Worm (Caenorhabditis elegans): ENCODE data around the gene galt-1.

ce11 chrV:5973713-5974112 lies 43.0 kb downstream of the galt-1 start:
- no peak for TF ChIP-seq ztf-11 (tag; optimal IDR thresholded peaks at IDR 0.05)
- TF ChIP-seq mdl-1 (tag; optimal IDR thresholded peaks at IDR 0.05), result no peak
- TF ChIP-seq snpc-4 (tag; optimal IDR thresholded peaks at IDR 0.05), result no peak
- TF ChIP-seq nhr-25 (tag; optimal IDR thresholded peaks at IDR 0.05), result no peak
- no peak for TF ChIP-seq ceh-28 (tag; optimal IDR thresholded peaks at IDR 0.05)
- TF ChIP-seq fos-1 (tag; optimal IDR thresholded peaks at IDR 0.05), result no peak
- no peak for TF ChIP-seq ztf-4 (tag; optimal IDR thresholded peaks at IDR 0.05)
- no peak for TF ChIP-seq nfya-1 (tag; optimal IDR thresholded peaks at IDR 0.05; ENCODE audit: insufficient read depth)
- TF ChIP-seq ceh-9 (tag; optimal IDR thresholded peaks at IDR 0.05), result no peak
- TF ChIP-seq nhr-11 (tag; optimal IDR thresholded peaks at IDR 0.05), result no peak
- TF ChIP-seq unc-62 (GFP tag; optimal IDR thresholded peaks at IDR 0.05), result no peak
- TF ChIP-seq nhr-237 (tag; optimal IDR thresholded peaks at IDR 0.05), result no peak
